Worm (Caenorhabditis elegans) whole organism, L4/young adult: ENCODE measurements around the gene C39E9.7.

Experiments
- W03F9.2 ChIP-seq: fragments of 150-350 bp; optimal IDR thresholded peaks from 2 replicates; lab custom pipeline; 2014; ENCODE audit warnings: missing biosample characterization, missing genetic modification characterization
- dao-5 ChIP-seq: sonication (generic microtip); optimal IDR thresholded peaks from 2 replicates; lab custom pipeline; 2016; ENCODE audit warnings: missing genotype, missing genetic modification characterization, moderate library complexity, missing compliant biosample characterization
- him-1 ChIP-seq: sonication (generic microtip); optimal IDR thresholded peaks from 2 replicates; lab custom pipeline; 2016; ENCODE audit warnings: missing genotype, missing genetic modification reagents, missing genetic modification characterization, missing compliant biosample characterization

ce11 chrIV:13108430-13108829 is 31.9 kb upstream of the C39E9.7 start:
- TF ChIP-seq dao-5 (tag; lab: Kevin White, UChicago): no peak
- no peak for TF ChIP-seq him-1 (tag; lab: Kevin White, UChicago)
- TF ChIP-seq W03F9.2 (tag; lab: Kevin White, UChicago): no peak
